Worm (Caenorhabditis elegans): ENCODE results near the gene skih-2.
A peak's percentile ranks its signal among the peaks of the same experiment; 100 is the strongest.

Gene skih-2

ce11 chrIV:11149454-11150163 is 7.4 kb upstream of the skih-2 start, which contains the start of the genes F01G4.6 and pfd-1 (continued):
- peak; percentile 86 for TF ChIP-seq egl-27 (tag; optimal IDR thresholded peaks at IDR 0.05)
- peak; percentile 97 to 99 for TF ChIP-seq lsy-2 (tag; optimal IDR thresholded peaks at IDR 0.05)
- TF ChIP-seq mdl-1 (tag; optimal IDR thresholded peaks at IDR 0.05) = peak; percentile 50 to 65
- peak; percentile 69 for TF ChIP-seq nhr-10 (tag; optimal IDR thresholded peaks at IDR 0.05)
- peak; percentile 95 for TF ChIP-seq sma-9 (GFP tag; optimal IDR thresholded peaks at IDR 0.05)
- no peak for TF ChIP-seq sma-9 (tag; optimal IDR thresholded peaks at IDR 0.05)
- TF ChIP-seq mab-5 (tag; optimal IDR thresholded peaks at IDR 0.05) = peak; percentile 73
- TF ChIP-seq crh-2 (tag; optimal IDR thresholded peaks at IDR 0.05) = peak; percentile 97
- TF ChIP-seq ceh-82 (tag; optimal IDR thresholded peaks at IDR 0.05) = peak; percentile 80
- TF ChIP-seq unc-55 (GFP tag; optimal IDR thresholded peaks at IDR 0.05) = peak; percentile 98
- TF ChIP-seq nhr-129 (tag; optimal IDR thresholded peaks at IDR 0.05) = peak; percentile 91
- TF ChIP-seq ZK546.5 (tag; optimal IDR thresholded peaks at IDR 0.05) = peak; percentile 98
- peak; percentile 91 for TF ChIP-seq gmeb-1 (tag; optimal IDR thresholded peaks at IDR 0.05)
- peak; percentile 95 for TF ChIP-seq lin-11 (tag; optimal IDR thresholded peaks at IDR 0.05)
- TF ChIP-seq nhr-77 (tag; optimal IDR thresholded peaks at IDR 0.05) = no peak
- TF ChIP-seq sma-3 (GFP tag; optimal IDR thresholded peaks at IDR 0.05) = peak; percentile 96
- TF ChIP-seq R02D3.7 (tag; optimal IDR thresholded peaks at IDR 0.05) = peak; percentile 53

- no peak for TF ChIP-seq sma-3 (GFP tag; optimal IDR thresholded peaks at IDR 0.05)
- no peak for TF ChIP-seq unc-55 (GFP tag; optimal IDR thresholded peaks at IDR 0.05)
- peak; percentile 13 for TF ChIP-seq C34F6.9 (tag; optimal IDR thresholded peaks at IDR 0.05)
- TF ChIP-seq fos-1 (tag; optimal IDR thresholded peaks at IDR 0.05) = no peak
- TF ChIP-seq nhr-23 (tag; optimal IDR thresholded peaks at IDR 0.05) = no peak
- no peak for TF ChIP-seq unc-62 (GFP tag; optimal IDR thresholded peaks at IDR 0.05)
- peak; percentile 42 for TF ChIP-seq nhr-129 (tag; optimal IDR thresholded peaks at IDR 0.05)
- TF ChIP-seq gmeb-1 (tag; optimal IDR thresholded peaks at IDR 0.05) = peak; percentile 20
- peak; percentile 52 for TF ChIP-seq crh-2 (tag; optimal IDR thresholded peaks at IDR 0.05)
These were observed 6.7 kb upstream of the skih-2 start for ce11 chrIV:11148788-11149366.

- TF ChIP-seq ZK546.5 (tag; optimal IDR thresholded peaks at IDR 0.05) = peak; percentile 20
- TF ChIP-seq skn-1 (tag; optimal IDR thresholded peaks at IDR 0.05) = no peak
- TF ChIP-seq mab-5 (tag; optimal IDR thresholded peaks at IDR 0.05) = no peak
- TF ChIP-seq blmp-1 (tag; optimal IDR thresholded peaks at IDR 0.05; ENCODE audit: insufficient read depth) = no peak
- no peak for TF ChIP-seq nhr-237 (tag; optimal IDR thresholded peaks at IDR 0.05)
- no peak for TF ChIP-seq elt-1 (tag; optimal IDR thresholded peaks at IDR 0.05)
- peak; percentile 45 for TF ChIP-seq lin-13 (GFP tag; optimal IDR thresholded peaks at IDR 0.05)
- no peak for TF ChIP-seq ztf-11 (tag; optimal IDR thresholded peaks at IDR 0.05)
- TF ChIP-seq nhr-10 (tag; optimal IDR thresholded peaks at IDR 0.05) = no peak
- no peak for TF ChIP-seq zag-1 (tag; optimal IDR thresholded peaks at IDR 0.05)
- TF ChIP-seq nhr-77 (tag; optimal IDR thresholded peaks at IDR 0.05) = no peak
- no peak for TF ChIP-seq gmeb-1 (tag; optimal IDR thresholded peaks at IDR 0.05)
- no peak for TF ChIP-seq R02D3.7 (tag; optimal IDR thresholded peaks at IDR 0.05)
- TF ChIP-seq lin-11 (tag; optimal IDR thresholded peaks at IDR 0.05) = no peak
- no peak for TF ChIP-seq unc-39 (tag; optimal IDR thresholded peaks at IDR 0.05)
- TF ChIP-seq dmd-4 (tag; optimal IDR thresholded peaks at IDR 0.05) = no peak
- no peak for TF ChIP-seq nhr-12 (tag; optimal IDR thresholded peaks at IDR 0.05)
- no peak for TF ChIP-seq nhr-129 (tag; optimal IDR thresholded peaks at IDR 0.05)
- TF ChIP-seq lsy-2 (tag; optimal IDR thresholded peaks at IDR 0.05) = peak in 1 of 2 experiments; percentile 64
- TF ChIP-seq sma-3 (GFP tag; optimal IDR thresholded peaks at IDR 0.05) = peak; percentile 46
- no peak for TF ChIP-seq ztf-1 (GFP tag; conservative IDR thresholded peaks at IDR 0.05)
- TF ChIP-seq ceh-16 (tag; optimal IDR thresholded peaks at IDR 0.05) = no peak
- TF ChIP-seq snpc-4 (tag; optimal IDR thresholded peaks at IDR 0.05) = no peak
- no peak for TF ChIP-seq fos-1 (tag; optimal IDR thresholded peaks at IDR 0.05)
- no peak for TF ChIP-seq peb-1 (tag; optimal IDR thresholded peaks at IDR 0.05)
- TF ChIP-seq C34F6.9 (tag; optimal IDR thresholded peaks at IDR 0.05) = no peak
- no peak for TF ChIP-seq nhr-23 (tag; optimal IDR thresholded peaks at IDR 0.05)
- peak; percentile 40 for TF ChIP-seq Y55F3AM.14 (GFP tag; optimal IDR thresholded peaks at IDR 0.05)
- peak; percentile 21 for TF ChIP-seq sem-4 (tag; optimal IDR thresholded peaks at IDR 0.05)
- no peak for TF ChIP-seq elt-3 (tag; optimal IDR thresholded peaks at IDR 0.05)
- TF ChIP-seq nhr-6 (tag; optimal IDR thresholded peaks at IDR 0.05) = no peak
- TF ChIP-seq ztf-4 (tag; optimal IDR thresholded peaks at IDR 0.05) = peak; percentile 23
- TF ChIP-seq F13H6.1 (tag; optimal IDR thresholded peaks at IDR 0.05) = peak; percentile 5
- TF ChIP-seq sma-9 (GFP tag; optimal IDR thresholded peaks at IDR 0.05) = no peak
- TF ChIP-seq sma-9 (tag; optimal IDR thresholded peaks at IDR 0.05) = no peak
- no peak for TF ChIP-seq mdl-1 (tag; optimal IDR thresholded peaks at IDR 0.05)
- no peak for TF ChIP-seq nhr-11 (tag; optimal IDR thresholded peaks at IDR 0.05)
- TF ChIP-seq crh-2 (tag; optimal IDR thresholded peaks at IDR 0.05) = peak; percentile 57
- TF ChIP-seq egl-27 (tag; optimal IDR thresholded peaks at IDR 0.05) = no peak
- TF ChIP-seq alr-1 (tag; optimal IDR thresholded peaks at IDR 0.05) = no peak
- TF ChIP-seq unc-62 (GFP tag; optimal IDR thresholded peaks at IDR 0.05) = no peak
- peak; percentile 14 for TF ChIP-seq ama-1 (optimal IDR thresholded peaks at IDR 0.05)
- TF ChIP-seq ceh-82 (tag; optimal IDR thresholded peaks at IDR 0.05) = no peak
These were observed 4.9 kb upstream of the skih-2 start, which contains the start of gene pigq-1 for ce11 chrIV:11146962-11147470. Gene pigq-1, minus strand, starts transcription at chrIV:11147247.
